Worm (Caenorhabditis elegans) whole organism, L1 larva: ENCODE data around the gene acox-1.5.

Experiments used
- C04F5.9 ChIP-seq: sonication (generic microtip); optimal IDR thresholded peaks from 2 replicates; lab custom pipeline; 2016; ENCODE audit warnings: missing genetic modification characterization, missing compliant biosample characterization
- C16A3.4 ChIP-seq: fragments of 150-350 bp; optimal IDR thresholded peaks from 2 replicates; lab custom pipeline; 2014; ENCODE audit warnings: missing biosample characterization, missing genetic modification characterization
- C34B4.2 ChIP-seq: sonication (generic microtip); optimal IDR thresholded peaks from 2 replicates; lab custom pipeline; 2017; ENCODE audit warnings: mild to moderate bottlenecking, missing genetic modification characterization, missing compliant biosample characterization
- F16B12.6 ChIP-seq: fragments of 150-350 bp; optimal IDR thresholded peaks from 2 replicates; lab custom pipeline; 2014; ENCODE audit warnings: missing biosample characterization, missing genetic modification characterization
- aha-1 ChIP-seq: fragments of 150-350 bp; optimal IDR thresholded peaks from 2 replicates; lab custom pipeline; 2014; ENCODE audit warnings: missing biosample characterization, missing genetic modification characterization
- aly-2 ChIP-seq: fragments of 150-350 bp; optimal IDR thresholded peaks from 2 replicates; lab custom pipeline; 2014; ENCODE audit warnings: missing biosample characterization, missing genetic modification characterization
- blmp-1 ChIP-seq: fragments of 150-350 bp; optimal IDR thresholded peaks from 2 replicates; lab custom pipeline; 2014; ENCODE audit warnings: missing biosample characterization, missing genetic modification characterization
- ceh-8 ChIP-seq: fragments of 200-800 bp; sonication (Bioruptor generic); optimal IDR thresholded peaks from 2 replicates; lab custom pipeline; 2018; ENCODE audit warnings: mild to moderate bottlenecking, missing genetic modification characterization, moderate library complexity, missing compliant biosample characterization
- dsc-1 ChIP-seq: sonication (generic microtip); optimal IDR thresholded peaks from 2 replicates; lab custom pipeline; 2016; ENCODE audit warnings: mild to moderate bottlenecking, missing genetic modification characterization, missing compliant biosample characterization
- efl-1 ChIP-seq, 4 experiments: fragments of 150-350 bp; optimal IDR thresholded peaks in 3 of 4; peaks in 1 of 4; 1 replicate in 1 of 4; 2 replicates in 3 of 4; lab custom pipeline; 2014; ENCODE audit warnings: missing biosample characterization in 2 of 4, missing genetic modification characterization in 2 of 4, missing genetic modification reagents in 2 of 4
- egl-13 ChIP-seq: sonication (generic microtip); optimal IDR thresholded peaks from 2 replicates; lab custom pipeline; 2016; ENCODE audit warnings: missing genotype, missing genetic modification reagents, missing genetic modification characterization, missing compliant biosample characterization
- egl-27 ChIP-seq, 2 experiments: fragments of 150-350 bp in 1 of 2; sonication (generic microtip); optimal IDR thresholded peaks; 3 replicates each; lab custom pipeline; 2017 to 2018; ENCODE audit warnings: missing biosample characterization in 2 of 2, missing genetic modification characterization in 2 of 2, missing genetic modification reagents in 2 of 2
- elt-2 ChIP-seq: sonication (generic microtip); optimal IDR thresholded peaks from 2 replicates; lab custom pipeline; 2016; ENCODE audit warnings: missing genetic modification characterization, mild to moderate bottlenecking, inconsistent platforms, missing compliant biosample characterization, missing genetic modification reagents
- fkh-10 ChIP-seq: sonication (generic microtip); optimal IDR thresholded peaks from 2 replicates; lab custom pipeline; 2017; ENCODE audit warnings: missing biosample characterization, missing genetic modification reagents, missing genetic modification characterization
- fkh-4 ChIP-seq: sonication (generic microtip); optimal IDR thresholded peaks from 2 replicates; lab custom pipeline; 2016; ENCODE audit warnings: missing compliant biosample characterization, missing genetic modification characterization, borderline replicate concordance
- fkh-8 ChIP-seq: sonication (generic microtip); optimal IDR thresholded peaks from 2 replicates; lab custom pipeline; 2016; ENCODE audit warnings: mild to moderate bottlenecking, missing genetic modification characterization, missing compliant biosample characterization
- fos-1 ChIP-seq: fragments of 150-350 bp; optimal IDR thresholded peaks from 2 replicates; lab custom pipeline; 2014; ENCODE audit warnings: missing biosample characterization, missing genetic modification characterization
- grh-1 ChIP-seq: fragments of 200-800 bp; sonication (Bioruptor generic); IDR thresholded peaks from 2 replicates; pipeline ENCODE4 v1.3.6; 2022; ENCODE audit warnings: missing genetic modification reagents, missing genetic modification characterization, missing compliant biosample characterization
- hlh-4 ChIP-seq: sonication (generic microtip); optimal IDR thresholded peaks from 2 replicates; lab custom pipeline; 2016; ENCODE audit warnings: mild to moderate bottlenecking, missing genetic modification characterization, missing compliant biosample characterization
- hpl-2 ChIP-seq: fragments of 150-350 bp; optimal IDR thresholded peaks from 2 replicates; lab custom pipeline; 2014; ENCODE audit warnings: missing biosample characterization, missing genetic modification reagents, missing genetic modification characterization
- irx-1 ChIP-seq: sonication (generic microtip); optimal IDR thresholded peaks from 2 replicates; lab custom pipeline; 2016; ENCODE audit warnings: missing genetic modification characterization, missing compliant biosample characterization
- lin-14 ChIP-seq: fragments of 200-800 bp; sonication (Bioruptor generic); optimal IDR thresholded peaks from 2 replicates; lab custom pipeline; 2018; ENCODE audit warnings: mild to moderate bottlenecking, missing genetic modification characterization, moderate library complexity, missing compliant biosample characterization
- lir-3 ChIP-seq: sonication (generic microtip); optimal IDR thresholded peaks from 2 replicates; lab custom pipeline; 2016; ENCODE audit warnings: mild to moderate bottlenecking, missing genetic modification characterization, moderate library complexity, missing compliant biosample characterization; ENCODE audit not compliant: poor library complexity
- lsy-2 ChIP-seq, 2 experiments: fragments of 150-350 bp; optimal IDR thresholded peaks; 2 replicates each; lab custom pipeline; 2014; ENCODE audit warnings: missing biosample characterization in 2 of 2, missing genetic modification characterization in 2 of 2
- mab-9 ChIP-seq: fragments of 200-800 bp; sonication (Bioruptor generic); IDR thresholded peaks from 2 replicates; pipeline ENCODE4 v1.3.6; 2022; ENCODE audit warnings: missing genetic modification reagents, missing genetic modification characterization, missing compliant biosample characterization
- mdl-1 ChIP-seq, 2 experiments: fragments of 150-350 bp; optimal IDR thresholded peaks; 2 replicates each; lab custom pipeline; 2014 to 2017; ENCODE audit warnings: missing biosample characterization in 2 of 2, missing genetic modification characterization in 2 of 2, inconsistent platforms in 1 of 2
- mef-2 ChIP-seq: fragments of 150-350 bp; optimal IDR thresholded peaks from 2 replicates; lab custom pipeline; 2014; ENCODE audit warnings: missing biosample characterization, missing genetic modification characterization
- mep-1 ChIP-seq: fragments of 150-350 bp; optimal IDR thresholded peaks from 2 replicates; lab custom pipeline; 2014; ENCODE audit warnings: missing biosample characterization, missing genetic modification characterization
- nhr-11 ChIP-seq: fragments of 150-350 bp; optimal IDR thresholded peaks from 2 replicates; lab custom pipeline; 2014; ENCODE audit warnings: missing biosample characterization, missing genetic modification characterization
- nhr-12 ChIP-seq: sonication (generic microtip); optimal IDR thresholded peaks from 2 replicates; lab custom pipeline; 2017; ENCODE audit warnings: missing biosample characterization, missing genetic modification characterization
- nhr-19 ChIP-seq: fragments of 200-800 bp; sonication (Bioruptor generic); conservative IDR thresholded peaks from 2 replicates; pipeline ENCODE4 v1.3.6; 2022; ENCODE audit warnings: missing genetic modification characterization, missing compliant biosample characterization
- nhr-47 ChIP-seq: sonication (generic microtip); optimal IDR thresholded peaks from 2 replicates; lab custom pipeline; 2016; ENCODE audit warnings: mild to moderate bottlenecking, missing genetic modification characterization, moderate library complexity, missing compliant biosample characterization
- nhr-71 ChIP-seq: sonication (generic microtip); optimal IDR thresholded peaks from 2 replicates; lab custom pipeline; 2016; ENCODE audit warnings: mild to moderate bottlenecking, missing genetic modification characterization, moderate library complexity, missing compliant biosample characterization
- nhr-77 ChIP-seq: fragments of 150-350 bp; optimal IDR thresholded peaks from 2 replicates; lab custom pipeline; 2014; ENCODE audit warnings: missing biosample characterization, missing genetic modification characterization
- nhr-84 ChIP-seq: sonication (generic microtip); optimal IDR thresholded peaks from 2 replicates; lab custom pipeline; 2017; ENCODE audit warnings: missing biosample characterization, missing genetic modification characterization
- nhr-90 ChIP-seq: sonication (generic microtip); optimal IDR thresholded peaks from 2 replicates; lab custom pipeline; 2016; ENCODE audit warnings: mild to moderate bottlenecking, missing genetic modification characterization, missing compliant biosample characterization; ENCODE audit not compliant: poor library complexity
- pqm-1 ChIP-seq: sonication (generic microtip); optimal IDR thresholded peaks from 3 replicates; lab custom pipeline; 2017; ENCODE audit warnings: missing biosample characterization, missing genetic modification characterization
- rnt-1 ChIP-seq: sonication (generic microtip); optimal IDR thresholded peaks from 2 replicates; lab custom pipeline; 2016; ENCODE audit warnings: mild to moderate bottlenecking, missing genetic modification characterization, moderate library complexity, missing compliant biosample characterization
- skn-1 ChIP-seq: fragments of 150-350 bp; optimal IDR thresholded peaks from 2 replicates; lab custom pipeline; 2014; ENCODE audit warnings: missing biosample characterization, missing genetic modification characterization
- snu-23 ChIP-seq: sonication (generic microtip); optimal IDR thresholded peaks from 2 replicates; lab custom pipeline; 2016; ENCODE audit warnings: missing genetic modification characterization, missing compliant biosample characterization
- sox-4 ChIP-seq: sonication (generic microtip); optimal IDR thresholded peaks from 2 replicates; lab custom pipeline; 2016; ENCODE audit warnings: missing genetic modification characterization, missing compliant biosample characterization
- tbx-2 ChIP-seq: sonication (generic microtip); optimal IDR thresholded peaks from 2 replicates; lab custom pipeline; 2016; ENCODE audit warnings: missing genetic modification characterization, missing compliant biosample characterization
- tlp-1 ChIP-seq: fragments of 150-350 bp; optimal IDR thresholded peaks from 2 replicates; lab custom pipeline; 2014; ENCODE audit warnings: missing biosample characterization, missing genetic modification characterization
- unc-130 ChIP-seq: fragments of 150-350 bp; optimal IDR thresholded peaks from 2 replicates; lab custom pipeline; 2017; ENCODE audit warnings: missing biosample characterization, missing genetic modification characterization, inconsistent platforms
- unc-62 ChIP-seq: fragments of 150-350 bp; optimal IDR thresholded peaks from 2 replicates; lab custom pipeline; 2014; ENCODE audit warnings: missing biosample characterization, missing genetic modification reagents, missing genetic modification characterization
- unc-86 ChIP-seq: sonication (generic microtip); optimal IDR thresholded peaks from 2 replicates; lab custom pipeline; 2016; ENCODE audit warnings: missing genetic modification characterization, missing compliant biosample characterization
- unc-98 ChIP-seq: fragments of 200-800 bp; sonication (Bioruptor generic); IDR thresholded peaks from 2 replicates; pipeline ENCODE4 v1.3.6; 2022; ENCODE audit warnings: missing genetic modification characterization, missing compliant biosample characterization
- zag-1 ChIP-seq: fragments of 150-350 bp; optimal IDR thresholded peaks from 2 replicates; lab custom pipeline; 2014; ENCODE audit warnings: missing biosample characterization, missing genetic modification characterization
- zip-4 ChIP-seq: fragments of 200-800 bp; sonication (Bioruptor generic); optimal IDR thresholded peaks from 2 replicates; lab custom pipeline; 2018; ENCODE audit warnings: mild to moderate bottlenecking, missing genetic modification characterization, moderate library complexity, missing compliant biosample characterization
- ztf-4 ChIP-seq: fragments of 150-350 bp; optimal IDR thresholded peaks from 2 replicates; lab custom pipeline; 2014; ENCODE audit warnings: missing biosample characterization, missing genetic modification characterization

Gene acox-1.5

DNA sequence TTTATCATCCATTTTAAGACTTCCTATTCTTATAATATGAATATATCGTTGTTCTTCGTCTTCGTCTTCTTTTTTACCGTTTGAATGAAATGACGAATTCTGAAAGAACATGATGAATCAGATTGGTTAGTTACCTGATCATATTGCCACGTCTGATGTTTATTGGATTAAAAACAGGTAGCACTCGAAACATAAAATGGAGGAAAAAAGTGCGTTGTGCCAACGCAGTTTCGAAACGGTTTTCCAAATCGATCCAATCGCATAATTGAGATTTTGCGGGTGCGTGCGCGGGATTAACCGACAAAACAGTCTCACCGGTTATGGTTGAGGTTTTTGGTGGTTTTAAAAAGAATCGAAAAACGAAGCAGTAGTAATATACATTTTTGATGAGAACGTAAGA is 3.6 kb upstream of the acox-1.5 start, which contains the start of gene rom-2:
rom-2 (minus strand) TSS at position 101 of the 400 bp plus-strand sequence.
- no peak for TF ChIP-seq ztf-4 (tag; lab: Kevin White, UChicago)

DNA sequence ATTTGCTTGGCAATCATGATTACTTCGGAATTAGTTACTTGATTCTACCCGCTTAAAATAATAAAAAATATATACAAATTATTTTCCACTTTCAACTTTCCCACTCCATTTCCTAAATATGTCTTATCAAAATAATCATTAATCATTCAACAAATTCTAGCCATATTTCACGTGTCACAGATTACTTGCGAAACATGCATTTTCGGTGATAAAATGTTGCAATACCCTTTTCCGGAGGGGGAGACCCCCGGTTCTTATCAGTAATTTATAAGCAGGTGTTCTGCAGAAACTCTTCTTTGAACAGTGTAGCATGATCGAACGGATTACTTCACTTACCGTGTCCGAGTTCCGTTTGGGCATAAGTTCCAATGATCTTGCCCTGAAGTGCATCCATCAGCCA is 1.8 kb downstream of the acox-1.5 start:
- TF ChIP-seq elt-2: peak; percentile 83
- TF ChIP-seq unc-130 (tag; lab: Kevin White, UChicago): no peak
- TF ChIP-seq mdl-1 (tag; optimal IDR thresholded peaks at IDR 0.05; lab: Kevin White, UChicago): peak in 1 of 2 experiments; percentile 2
- TF ChIP-seq unc-98 (GFP tag; lab: Robert Waterston, UW): no peak
- no peak for TF ChIP-seq F16B12.6 (tag; lab: Kevin White, UChicago)
- no peak for TF ChIP-seq nhr-77 (tag; lab: Kevin White, UChicago)
- TF ChIP-seq fos-1: no peak
- no peak for TF ChIP-seq dsc-1 (tag; lab: Kevin White, UChicago)
- no peak for TF ChIP-seq fkh-8 (tag; lab: Kevin White, UChicago)
- no peak for TF ChIP-seq irx-1 (tag; lab: Kevin White, UChicago)

DNA sequence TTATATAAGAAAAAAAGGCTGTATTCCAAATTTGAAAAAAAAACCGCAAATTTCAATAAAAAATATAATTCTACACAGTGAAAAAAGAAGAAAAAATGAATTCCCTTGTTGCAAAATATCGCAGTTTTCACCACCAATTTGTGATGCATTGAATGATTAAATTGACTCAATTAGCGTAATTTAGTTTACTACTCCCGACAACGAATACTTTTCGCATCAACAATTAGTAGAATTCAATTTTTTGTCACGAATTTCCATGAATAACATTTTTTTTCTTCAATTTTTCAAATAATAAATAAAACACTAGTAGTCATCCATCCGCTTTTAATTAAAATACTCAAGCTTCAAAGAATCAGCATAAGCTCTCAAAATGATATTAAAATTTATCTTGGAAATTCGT is 6.7 kb downstream of the acox-1.5 start:
- TF ChIP-seq elt-2: no peak
- TF ChIP-seq lir-3: no peak
- no peak for TF ChIP-seq nhr-12 (tag; lab: Kevin White, UChicago)
- TF ChIP-seq skn-1 (tag; lab: Kevin White, UChicago): no peak
- no peak for TF ChIP-seq C34B4.2
- peak; percentile 6 for TF ChIP-seq zag-1 (tag; lab: Kevin White, UChicago)
- TF ChIP-seq zip-4: no peak
- no peak for TF ChIP-seq fkh-4 (tag; lab: Kevin White, UChicago)
- no peak for TF ChIP-seq mdl-1 (tag; optimal IDR thresholded peaks at IDR 0.05; lab: Kevin White, UChicago)
- peak; percentile 94 for TF ChIP-seq ceh-8
- no peak for TF ChIP-seq nhr-84
- TF ChIP-seq lin-14 (GFP tag; lab: Kevin White, UChicago): peak; percentile 72
- TF ChIP-seq tbx-2 (tag; lab: Kevin White, UChicago): no peak
- no peak for TF ChIP-seq efl-1 (optimal IDR thresholded peaks at IDR 0.05; lab: Kevin White, UChicago)
- no peak for TF ChIP-seq efl-1 (GFP tag; optimal IDR thresholded peaks at IDR 0.05 in 1 of 2; lab: Kevin White, UChicago)
- TF ChIP-seq nhr-47 (tag; lab: Kevin White, UChicago): peak; percentile 36
- TF ChIP-seq tlp-1 (tag; lab: Kevin White, UChicago): no peak
- no peak for TF ChIP-seq snu-23 (GFP tag; lab: Kevin White, UChicago)
- no peak for TF ChIP-seq egl-13 (tag; lab: Kevin White, UChicago)
- TF ChIP-seq hpl-2: no peak
- no peak for TF ChIP-seq grh-1 (GFP tag; lab: Robert Waterston, UW)
- no peak for TF ChIP-seq nhr-90 (tag; lab: Kevin White, UChicago)
- no peak for TF ChIP-seq mab-9
- no peak for TF ChIP-seq egl-27 (tag; optimal IDR thresholded peaks at IDR 0.05; lab: Kevin White, UChicago)
- TF ChIP-seq blmp-1 (tag; lab: Kevin White, UChicago): no peak
- no peak for TF ChIP-seq mep-1 (tag; lab: Kevin White, UChicago)
- no peak for TF ChIP-seq pqm-1
- no peak for TF ChIP-seq hlh-4
- TF ChIP-seq mef-2 (tag; lab: Kevin White, UChicago): no peak
- TF ChIP-seq C16A3.4 (tag; lab: Kevin White, UChicago): no peak
- peak; percentile 5 to 29 for TF ChIP-seq lsy-2 (tag; optimal IDR thresholded peaks at IDR 0.05; lab: Kevin White, UChicago)
- no peak for TF ChIP-seq unc-86
- TF ChIP-seq aly-2: no peak
- peak; percentile 38 for TF ChIP-seq fkh-8 (tag; lab: Kevin White, UChicago)
- no peak for TF ChIP-seq dsc-1 (tag; lab: Kevin White, UChicago)
- no peak for TF ChIP-seq fkh-10 (GFP tag; lab: Kevin White, UChicago)
- TF ChIP-seq nhr-71 (tag; lab: Kevin White, UChicago): peak; percentile 52
- no peak for TF ChIP-seq rnt-1 (tag; lab: Kevin White, UChicago)
- no peak for TF ChIP-seq unc-62 (GFP tag; lab: Kevin White, UChicago)
- no peak for TF ChIP-seq nhr-19
- no peak for TF ChIP-seq sox-4 (tag; lab: Kevin White, UChicago)
- TF ChIP-seq C04F5.9 (tag; lab: Kevin White, UChicago): no peak
- TF ChIP-seq nhr-11 (tag; lab: Kevin White, UChicago): no peak
- no peak for TF ChIP-seq aha-1
